Fruit fly (Drosophila melanogaster): ENCODE data around the gene pck.

The pck gene

DNA sequence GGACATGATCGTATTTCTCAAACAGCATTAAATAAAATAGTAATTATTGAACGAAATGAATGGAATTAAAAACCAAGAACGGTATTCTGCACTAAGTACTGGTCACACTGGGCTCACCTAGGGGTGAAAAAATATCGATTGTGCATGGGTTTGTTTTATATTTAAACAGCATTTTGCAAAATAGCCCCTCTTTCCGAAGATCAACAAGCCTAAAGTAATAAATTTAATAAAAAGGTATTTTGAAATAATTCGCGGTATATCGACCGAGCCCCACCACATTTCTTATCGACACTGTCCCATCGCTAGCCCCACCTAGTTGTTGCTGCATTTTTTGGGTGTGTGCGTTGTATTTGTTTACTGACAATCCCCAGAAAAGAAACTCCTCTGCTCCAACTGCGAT is at the start of gene pck:
TSS of gene pck (plus strand) at position 105 of the 400 bp plus-strand sequence.
- TF ChIP-seq CG9705 (GFP tag; optimal IDR thresholded peaks at IDR 0.05) (no peak), Vsx2 (GFP tag; optimal IDR thresholded peaks at IDR 0.05; ENCODE audit: partially characterized antibody) (no peak), Dif (GFP tag; optimal IDR thresholded peaks at IDR 0.05; ENCODE audit: partially characterized antibody) (no peak), Jra (GFP tag; optimal IDR thresholded peaks at IDR 0.05) (no peak), woc (GFP tag; optimal IDR thresholded peaks at IDR 0.05) (no peak), usp (GFP tag; optimal IDR thresholded peaks at IDR 0.05) (no peak), Hr78 (GFP tag; optimal IDR thresholded peaks at IDR 0.05) (no peak), lola (GFP tag; optimal IDR thresholded peaks at IDR 0.05) (no peak), jim (GFP tag; optimal IDR thresholded peaks at IDR 0.05) (no peak), Abd-B (GFP tag; optimal IDR thresholded peaks at IDR 0.05) (no peak), OdsH (GFP tag; optimal IDR thresholded peaks at IDR 0.05) (peak; percentile 75), pan (optimal IDR thresholded peaks at IDR 0.05) (no peak), ey (GFP tag; optimal IDR thresholded peaks at IDR 0.05) (peak; percentile 74), GATAd (GFP tag; optimal IDR thresholded peaks at IDR 0.05) (peak; percentile 39), h (GFP tag; optimal IDR thresholded peaks at IDR 0.05) (peak; percentile 84), psq (GFP tag; optimal IDR thresholded peaks at IDR 0.05) (peak; percentile 58), Hr83 (GFP tag; optimal IDR thresholded peaks at IDR 0.05; ENCODE audit: poor library complexity, severe bottlenecking) (peak; percentile 11), CrebA (GFP tag; optimal IDR thresholded peaks at IDR 0.05; ENCODE audit: borderline replicate concordance) (no peak), Myc (optimal IDR thresholded peaks at IDR 0.05) (no peak), tai (GFP tag; optimal IDR thresholded peaks at IDR 0.05) (no peak), Hnf4 (GFP tag; optimal IDR thresholded peaks at IDR 0.05) (no peak), sage (GFP tag; optimal IDR thresholded peaks at IDR 0.05) (no peak), dl (GFP tag; optimal IDR thresholded peaks at IDR 0.05; ENCODE audit: insufficient read depth in 1 of 2, partially characterized antibody in 2 of 2) (no peak), dsf (GFP tag; optimal IDR thresholded peaks at IDR 0.05; ENCODE audit: borderline replicate concordance) (no peak), rgr (GFP tag; optimal IDR thresholded peaks at IDR 0.05) (peak; percentile 82), Rel (GFP tag; optimal IDR thresholded peaks at IDR 0.05) (no peak), Rel (tag; optimal IDR thresholded peaks at IDR 0.05) (peak; percentile 19), fru (GFP tag; optimal IDR thresholded peaks at IDR 0.05) (peak; percentile 75), Dfd (GFP tag; optimal IDR thresholded peaks at IDR 0.05) (no peak), br (GFP tag; optimal IDR thresholded peaks at IDR 0.05) (peak; percentile 79), N (GFP tag; optimal IDR thresholded peaks at IDR 0.05) (no peak), CG32264 (GFP tag; optimal IDR thresholded peaks at IDR 0.05) (no peak), brk (GFP tag; optimal IDR thresholded peaks at IDR 0.05) (no peak), HLH106 (tag; optimal IDR thresholded peaks at IDR 0.05) (peak; percentile 49), foxo (GFP tag; optimal IDR thresholded peaks at IDR 0.05) (peak in 1 of 2 experiments; percentile 83), dmrt93B (GFP tag; optimal IDR thresholded peaks at IDR 0.05) (no peak), Sp1 (GFP tag; optimal IDR thresholded peaks at IDR 0.05) (peak; percentile 51), sv (GFP tag; optimal IDR thresholded peaks at IDR 0.05) (peak; percentile 71), Mio (GFP tag; optimal IDR thresholded peaks at IDR 0.05) (no peak)

DNA sequence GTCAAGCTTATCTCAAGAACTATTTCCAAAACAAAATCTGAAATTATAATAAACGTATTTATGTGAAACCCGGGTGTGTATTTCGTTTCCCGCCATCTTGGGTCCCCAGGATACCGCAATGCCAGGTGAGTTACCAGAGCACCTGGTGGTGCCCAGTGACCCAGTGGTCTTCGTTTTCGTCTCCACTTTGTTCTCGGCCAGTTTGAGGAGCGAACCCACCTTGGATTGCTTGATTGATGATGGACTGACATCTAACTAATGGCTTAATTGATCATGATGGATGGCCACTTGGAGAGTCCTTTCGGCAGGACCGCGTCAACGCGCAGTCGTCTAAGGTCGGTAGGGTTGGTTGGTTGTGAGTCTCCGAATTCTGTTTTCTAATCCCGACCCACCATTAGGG is 18.3 kb upstream of the pck start, which contains the start of gene Gr2a:
TSS of gene Gr2a (plus strand) at position 301 of the 400 bp plus-strand sequence.
- TF ChIP-seq CG9705 (GFP tag; optimal IDR thresholded peaks at IDR 0.05) (no peak), Dif (GFP tag; optimal IDR thresholded peaks at IDR 0.05; ENCODE audit: partially characterized antibody) (no peak), Hr83 (GFP tag; optimal IDR thresholded peaks at IDR 0.05; ENCODE audit: poor library complexity, severe bottlenecking) (no peak), Rel (GFP tag; optimal IDR thresholded peaks at IDR 0.05) (no peak), Rel (tag; optimal IDR thresholded peaks at IDR 0.05) (no peak), psq (GFP tag; optimal IDR thresholded peaks at IDR 0.05) (no peak), sv (GFP tag; optimal IDR thresholded peaks at IDR 0.05) (no peak), lola (GFP tag; optimal IDR thresholded peaks at IDR 0.05) (no peak), Vsx2 (GFP tag; optimal IDR thresholded peaks at IDR 0.05; ENCODE audit: partially characterized antibody) (no peak), br (GFP tag; optimal IDR thresholded peaks at IDR 0.05) (no peak), Abd-B (GFP tag; optimal IDR thresholded peaks at IDR 0.05) (no peak), dl (GFP tag; optimal IDR thresholded peaks at IDR 0.05; ENCODE audit: insufficient read depth in 1 of 2, partially characterized antibody in 2 of 2) (no peak), OdsH (GFP tag; optimal IDR thresholded peaks at IDR 0.05) (no peak), Hnf4 (GFP tag; optimal IDR thresholded peaks at IDR 0.05) (no peak), Jra (GFP tag; optimal IDR thresholded peaks at IDR 0.05) (no peak), Mio (GFP tag; optimal IDR thresholded peaks at IDR 0.05) (no peak), HLH106 (tag; optimal IDR thresholded peaks at IDR 0.05) (no peak)

Data from whole organism, wandering third instar larva.